Fruit fly (Drosophila melanogaster): ENCODE measurements around the gene FucT6.

Gene FucT6

DNA sequence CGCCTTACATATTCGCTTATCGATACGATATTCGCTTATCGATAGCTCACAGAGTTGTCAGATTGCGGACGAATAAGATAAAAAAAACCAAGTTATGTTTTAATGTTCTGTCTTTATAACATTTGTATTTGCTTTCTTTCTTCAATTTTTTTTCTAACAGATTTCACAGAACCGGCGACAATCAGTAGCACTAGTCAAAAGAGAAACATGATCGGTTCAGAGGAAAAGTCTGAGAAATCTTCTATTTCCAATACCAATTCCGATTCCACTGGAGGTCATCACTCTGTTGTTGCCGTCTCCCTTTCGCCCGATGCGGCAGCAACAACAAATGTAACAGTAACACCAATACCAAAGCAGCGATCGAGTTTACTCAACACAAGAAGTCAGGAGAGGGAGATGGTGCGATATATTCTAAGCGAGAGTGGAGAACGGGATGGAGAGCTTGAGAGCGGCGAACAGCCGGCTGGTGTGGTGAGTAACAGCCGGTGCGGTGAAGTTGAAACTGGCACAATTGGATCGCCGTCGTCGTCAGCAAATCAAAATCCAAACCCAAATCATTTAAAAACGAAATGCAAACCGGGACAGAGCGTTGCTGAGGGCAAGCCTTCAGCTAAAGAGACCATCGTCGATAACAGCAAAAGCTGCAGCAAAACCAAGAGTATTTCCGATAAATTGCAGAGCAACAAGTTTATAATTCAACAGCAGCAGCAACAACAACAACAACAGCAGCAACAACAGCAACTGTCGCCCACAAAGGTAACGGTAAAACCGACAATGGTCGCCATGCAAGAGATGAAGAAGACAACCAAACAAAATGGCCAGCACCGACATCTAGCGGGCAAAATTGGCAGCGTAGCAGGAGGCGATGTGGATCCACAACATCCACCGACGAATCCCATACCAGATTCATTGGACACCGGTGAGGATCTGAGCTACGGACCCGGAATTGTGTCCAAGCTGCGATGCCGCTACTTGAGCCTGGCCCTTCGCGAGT, 27.9 kb downstream of the FucT6 start (continued):
- peak; percentile 20 for TF ChIP-seq NC2α (GFP tag; optimal IDR thresholded peaks at IDR 0.05)
- TF ChIP-seq CG12071 (GFP tag; optimal IDR thresholded peaks at IDR 0.05), result peak; percentile 16
- TF ChIP-seq grn (GFP tag; optimal IDR thresholded peaks at IDR 0.05), result peak; percentile 65
- TF ChIP-seq CG12299 (tag; optimal IDR thresholded peaks at IDR 0.05), result no peak
- peak; percentile 78 for TF ChIP-seq Rfx (GFP tag; IDR thresholded peaks at IDR 0.05)
- peak; percentile 6 for TF ChIP-seq scrt (GFP tag; optimal IDR thresholded peaks at IDR 0.05)
- no peak for TF ChIP-seq klu (GFP tag; IDR thresholded peaks at IDR 0.05)
- TF ChIP-seq fd102C (GFP tag; optimal IDR thresholded peaks at IDR 0.05), result no peak
- TF ChIP-seq lbe (GFP tag; optimal IDR thresholded peaks at IDR 0.05), result peak; percentile 70
- TF ChIP-seq chn (GFP tag; optimal IDR thresholded peaks at IDR 0.05), result peak; percentile 53
- TF ChIP-seq Dref (GFP tag; IDR thresholded peaks at IDR 0.05), result peak; percentile 69
- TF ChIP-seq HLHmδ (GFP tag; optimal IDR thresholded peaks at IDR 0.05), result peak; percentile 66
- TF ChIP-seq chinmo (GFP tag; IDR thresholded peaks at IDR 0.05; ENCODE audit: partially characterized antibody), result peak; percentile 91; the same call in 2 of the 4 replicates
- TF ChIP-seq ATbp (GFP tag; optimal IDR thresholded peaks at IDR 0.05), result no peak
- TF ChIP-seq Scr (GFP tag; IDR thresholded peaks at IDR 0.05; ENCODE audit: partially characterized antibody), result peak; percentile 69
- peak; percentile 49 for TF ChIP-seq Deaf1 (tag; optimal IDR thresholded peaks at IDR 0.05)
- peak; percentile 62 for TF ChIP-seq CG3847 (GFP tag; IDR thresholded peaks at IDR 0.05)
- TF ChIP-seq gcm (GFP tag; optimal IDR thresholded peaks at IDR 0.05), result peak; percentile 39
- TF ChIP-seq CG2875 (GFP tag; optimal IDR thresholded peaks at IDR 0.05), result no peak
- TF ChIP-seq Elba2 (GFP tag; optimal IDR thresholded peaks at IDR 0.05), result peak; percentile 17
- TF ChIP-seq danr (GFP tag; IDR thresholded peaks at IDR 0.05), result no peak
- TF ChIP-seq otp (GFP tag; IDR thresholded peaks at IDR 0.05), result no peak
- TF ChIP-seq Optix (GFP tag; IDR thresholded peaks at IDR 0.05), result no peak
- peak; percentile 42; the same call in 1 of the 3 replicates for TF ChIP-seq zfh1 (GFP tag; IDR thresholded peaks at IDR 0.05)
- TF ChIP-seq CG6683 (GFP tag; optimal IDR thresholded peaks at IDR 0.05), result peak; percentile 36
- TF ChIP-seq CG11504 (tag; optimal IDR thresholded peaks at IDR 0.05), result peak; percentile 64
- peak; percentile 54 for TF ChIP-seq CG9609 (GFP tag; optimal IDR thresholded peaks at IDR 0.05)
- TF ChIP-seq CG2129 (GFP tag; IDR thresholded peaks at IDR 0.05; ENCODE audit: partially characterized antibody), result peak; percentile 34; the same call in 1 of the 2 replicates
- TF ChIP-seq Blimp-1 (GFP tag; optimal IDR thresholded peaks at IDR 0.05), result peak; percentile 40
- peak; percentile 50; the same call in 2 of the 3 replicates for TF ChIP-seq CG34224 (GFP tag; IDR thresholded peaks at IDR 0.05; ENCODE audit: partially characterized antibody)
- peak; percentile 47; the same call in 1 of the 2 replicates for TF ChIP-seq MBD-R2 (GFP tag; IDR thresholded peaks at IDR 0.05)
- peak; percentile 52 to 62 for TF ChIP-seq bsh (GFP tag; optimal IDR thresholded peaks at IDR 0.05)
- TF ChIP-seq CG8478 (optimal IDR thresholded peaks at IDR 0.05), result peak; percentile 75
- peak; percentile 38 for TF ChIP-seq trem (tag; optimal IDR thresholded peaks at IDR 0.05)
- peak; percentile 48 for TF ChIP-seq unpg (GFP tag; optimal IDR thresholded peaks at IDR 0.05)
- TF ChIP-seq lmd (GFP tag; IDR thresholded peaks at IDR 0.05), result peak; percentile 46; the same call in 1 of the 2 replicates
- TF ChIP-seq ind (GFP tag; optimal IDR thresholded peaks at IDR 0.05), result peak; percentile 73
- peak; percentile 25 for TF ChIP-seq CG12744 (GFP tag; optimal IDR thresholded peaks at IDR 0.05)
- peak; percentile 69 for TF ChIP-seq CHES-1-like (GFP tag; optimal IDR thresholded peaks at IDR 0.05)
- TF ChIP-seq tin (GFP tag; optimal IDR thresholded peaks at IDR 0.05), result peak; percentile 57
- peak; percentile 49 for TF ChIP-seq Fer3 (tag; optimal IDR thresholded peaks at IDR 0.05)
- TF ChIP-seq ssp (GFP tag; IDR thresholded peaks at IDR 0.05), result no peak
- TF ChIP-seq CG11723 (GFP tag; optimal IDR thresholded peaks at IDR 0.05), result no peak
- TF ChIP-seq CG13894 (tag; optimal IDR thresholded peaks at IDR 0.05), result peak; percentile 70
- TF ChIP-seq so (GFP tag; IDR thresholded peaks at IDR 0.05), result peak; percentile 51; the same call in 1 of the 3 replicates
- TF ChIP-seq sob (GFP tag; IDR thresholded peaks at IDR 0.05), result peak; percentile 58
- no peak for TF ChIP-seq da (GFP tag; optimal IDR thresholded peaks at IDR 0.05)
- TF ChIP-seq yki (optimal IDR thresholded peaks at IDR 0.05), result peak; percentile 14

All from whole organism, embryonic.